Fruit fly (Drosophila melanogaster) whole organism, pupa: ENCODE data around the gene CG4789.

ENCODE experiments used
- CG12605 ChIP-seq: fragments of 200-800 bp; sonication (Bioruptor generic); IDR thresholded peaks from 2 replicates; pipeline ENCODE4 v1.3.6; 2022; ENCODE audit warnings: missing biosample characterization, missing genetic modification characterization
- CG13204 ChIP-seq: fragments of 200-800 bp; sonication (Bioruptor generic); optimal IDR thresholded peaks from 2 replicates; lab custom pipeline; 2018; ENCODE audit warnings: missing biosample characterization, mild to moderate bottlenecking, missing genetic modification characterization, moderate library complexity
- CG15710 ChIP-seq: fragments of 200-800 bp; sonication (Bioruptor generic); optimal IDR thresholded peaks from 2 replicates; lab custom pipeline; 2018; ENCODE audit warnings: missing biosample characterization, mild to moderate bottlenecking, missing genetic modification characterization, moderate library complexity
- CG17806 ChIP-seq: fragments of 200-800 bp; sonication (Bioruptor generic); optimal IDR thresholded peaks from 2 replicates; lab custom pipeline; 2018; ENCODE audit warnings: missing biosample characterization, mild to moderate bottlenecking, missing genetic modification characterization, moderate library complexity
- CG4496 ChIP-seq: fragments of 200-800 bp; sonication (Bioruptor generic); IDR thresholded peaks from 3 replicates; pipeline ENCODE4 v1.3.6; 2022; ENCODE audit warnings: missing biosample characterization, missing genetic modification characterization
- CG8159 ChIP-seq: fragments of 200-800 bp; sonication (Bioruptor generic); optimal IDR thresholded peaks from 3 replicates; lab custom pipeline; 2018; ENCODE audit warnings: missing biosample characterization, mild to moderate bottlenecking, missing genetic modification characterization, moderate library complexity
- CG8301 ChIP-seq: fragments of 200-800 bp; sonication (Bioruptor generic); optimal IDR thresholded peaks from 2 replicates; lab custom pipeline; 2018; ENCODE audit warnings: missing biosample characterization, mild to moderate bottlenecking, missing genetic modification characterization
- CG9948 ChIP-seq: fragments of 200-800 bp; sonication (Bioruptor generic); optimal IDR thresholded peaks from 2 replicates; lab custom pipeline; 2018; ENCODE audit warnings: missing biosample characterization, mild to moderate bottlenecking, missing genetic modification characterization, moderate library complexity
- Ets98B ChIP-seq: fragments of 200-800 bp; sonication (Bioruptor generic); IDR thresholded peaks from 2 replicates; pipeline ENCODE4 v1.3.6; 2022; ENCODE audit warnings: missing biosample characterization, missing genetic modification characterization
- Pif1B ChIP-seq: fragments of 200-800 bp; sonication (Bioruptor generic); optimal IDR thresholded peaks from 3 replicates; lab custom pipeline; 2016; ENCODE audit warnings: missing biosample characterization, missing genetic modification characterization
- fd96Ca ChIP-seq: fragments of 200-800 bp; sonication (Bioruptor generic); IDR thresholded peaks from 3 replicates; pipeline ENCODE4 v1.3.6; 2022; ENCODE audit warnings: missing biosample characterization, missing genetic modification characterization
- rn ChIP-seq: fragments of 200-800 bp; sonication (Bioruptor generic); IDR thresholded peaks from 2 replicates; pipeline ENCODE4 v1.3.6; 2022; ENCODE audit warnings: missing biosample characterization, missing genetic modification characterization

- TF ChIP-seq rn (GFP tag; lab: Robert Waterston, UW) (no peak), Pif1B (no peak), Ets98B (GFP tag; lab: Robert Waterston, UW) (peak; percentile 23; the same call in 1 of the 2 replicates), CG9948 (tag; lab: Kevin White, UChicago) (no peak), CG4496 (GFP tag; lab: Robert Waterston, UW) (peak; percentile 80), CG13204 (GFP tag; lab: Kevin White, UChicago) (no peak), CG17806 (tag; lab: Kevin White, UChicago) (no peak), CG15710 (tag; lab: Kevin White, UChicago) (peak; percentile 27), CG8159 (no peak), CG8301 (tag; lab: Kevin White, UChicago) (no peak), fd96Ca (GFP tag; lab: Robert Waterston, UW) (peak; percentile 31; the same call in 1 of the 3 replicates), CG12605 (GFP tag; lab: Robert Waterston, UW) (no peak)
Measured at dm6 chrX:16751579-16752156, 49.1 kb upstream of the CG4789 start, which contains the start of gene goe.
